Fruit fly (Drosophila melanogaster) whole organism, embryonic: ENCODE results near the gene Tctp.

Experiments
- Bdp1 ChIP-seq: fragments of 200-800 bp; sonication (Bioruptor generic); optimal IDR thresholded peaks from 3 replicates; lab custom pipeline; 2016; ENCODE audit warnings: missing biosample characterization, missing genetic modification characterization
- CG10147 ChIP-seq: fragments of 200-800 bp; sonication (Bioruptor generic); optimal IDR thresholded peaks from 2 replicates; lab custom pipeline; 2019; ENCODE audit warnings: missing biosample characterization, mild to moderate bottlenecking, missing genetic modification characterization, moderate library complexity
- CG11247 ChIP-seq: fragments of 200-800 bp; sonication (Bioruptor generic); IDR thresholded peaks from 2 replicates; pipeline ENCODE4 v1.3.6; 2022; ENCODE audit warnings: missing biosample characterization, missing genetic modification characterization
- CG12071 ChIP-seq: fragments of 200-800 bp; sonication (Bioruptor generic); optimal IDR thresholded peaks from 3 replicates; lab custom pipeline; 2018; ENCODE audit warnings: missing biosample characterization, mild to moderate bottlenecking, missing genetic modification characterization
- CG12744 ChIP-seq: fragments of 200-800 bp; sonication (Bioruptor generic); optimal IDR thresholded peaks from 2 replicates; lab custom pipeline; 2016; ENCODE audit warnings: missing biosample characterization, missing genetic modification characterization
- CG13287 ChIP-seq: fragments of 200-800 bp; sonication (Bioruptor generic); IDR thresholded peaks from 2 replicates; pipeline ENCODE4 v1.3.6; 2022; ENCODE audit warnings: missing biosample characterization, missing genetic modification characterization; ENCODE audit not compliant: partially characterized antibody
- CG13424 ChIP-seq: fragments of 200-800 bp; sonication (Bioruptor generic); optimal IDR thresholded peaks from 2 replicates; lab custom pipeline; 2019; ENCODE audit warnings: missing biosample characterization, mild to moderate bottlenecking, missing genetic modification characterization, moderate library complexity
- CG15073 ChIP-seq: fragments of 200-800 bp; sonication (Bioruptor generic); optimal IDR thresholded peaks from 2 replicates; lab custom pipeline; 2016; ENCODE audit warnings: missing biosample characterization, missing genetic modification characterization
- CG15269 ChIP-seq: fragments of 200-800 bp; sonication (Bioruptor generic); optimal IDR thresholded peaks from 2 replicates; lab custom pipeline; 2018; ENCODE audit warnings: missing biosample characterization, mild to moderate bottlenecking, missing genetic modification characterization, moderate library complexity
- CG15601 ChIP-seq: fragments of 200-800 bp; sonication (Bioruptor generic); optimal IDR thresholded peaks from 3 replicates; lab custom pipeline; 2019; ENCODE audit warnings: missing biosample characterization, mild to moderate bottlenecking, missing genetic modification characterization, moderate library complexity
- CG17361 ChIP-seq: fragments of 200-800 bp; sonication (Bioruptor generic); IDR thresholded peaks from 3 replicates; pipeline ENCODE4 v1.3.6; 2022; ENCODE audit warnings: missing biosample characterization, missing genetic modification characterization
- CG17829 ChIP-seq: fragments of 200-800 bp; optimal IDR thresholded peaks from 2 replicates; lab custom pipeline; 2019; ENCODE audit warnings: missing biosample characterization, mild to moderate bottlenecking, missing genetic modification characterization, moderate library complexity
- CG18764 ChIP-seq: fragments of 200-800 bp; sonication (Bioruptor generic); optimal IDR thresholded peaks from 3 replicates; lab custom pipeline; 2016; ENCODE audit warnings: missing biosample characterization, missing genetic modification characterization
- CG2712 ChIP-seq: fragments of 200-800 bp; optimal IDR thresholded peaks from 3 replicates; lab custom pipeline; 2019; ENCODE audit warnings: missing biosample characterization, mild to moderate bottlenecking, missing genetic modification characterization, moderate library complexity
- CG31388 ChIP-seq: fragments of 200-800 bp; sonication (Bioruptor generic); optimal IDR thresholded peaks from 2 replicates; lab custom pipeline; 2016; ENCODE audit warnings: missing biosample characterization, missing genetic modification characterization
- CG34224 ChIP-seq: fragments of 200-800 bp; sonication (Bioruptor generic); IDR thresholded peaks from 3 replicates; pipeline ENCODE4 v1.3.6; 2022; ENCODE audit warnings: missing biosample characterization, missing genetic modification characterization; ENCODE audit not compliant: partially characterized antibody
- CG34376 ChIP-seq: fragments of 200-800 bp; sonication (Bioruptor generic); optimal IDR thresholded peaks from 2 replicates; lab custom pipeline; 2018; ENCODE audit warnings: missing biosample characterization, mild to moderate bottlenecking, missing genetic modification characterization
- CG4707 ChIP-seq: fragments of 200-800 bp; sonication (Bioruptor generic); optimal IDR thresholded peaks from 2 replicates; lab custom pipeline; 2018; ENCODE audit warnings: missing biosample characterization, mild to moderate bottlenecking, missing genetic modification characterization, moderate library complexity
- CG7745 ChIP-seq: fragments of 200-800 bp; sonication (Bioruptor generic); optimal IDR thresholded peaks from 2 replicates; lab custom pipeline; 2018; ENCODE audit warnings: missing biosample characterization, mild to moderate bottlenecking, missing genetic modification characterization, moderate library complexity
- CG8281 ChIP-seq: fragments of 200-800 bp; sonication (Bioruptor generic); optimal IDR thresholded peaks from 2 replicates; lab custom pipeline; 2018; ENCODE audit warnings: missing biosample characterization, mild to moderate bottlenecking, missing genetic modification characterization, moderate library complexity
- CG9727 ChIP-seq: fragments of 200-800 bp; sonication (Bioruptor generic); optimal IDR thresholded peaks from 3 replicates; lab custom pipeline; 2017; ENCODE audit warnings: missing biosample characterization, mild to moderate bottlenecking, missing genetic modification characterization
- CkIIα-i1 ChIP-seq: fragments of 200-800 bp; sonication (Bioruptor generic); IDR thresholded peaks from 2 replicates; pipeline ENCODE4 v1.3.6; 2022; ENCODE audit warnings: missing biosample characterization, missing genetic modification characterization
- D19A ChIP-seq: fragments of 200-800 bp; optimal IDR thresholded peaks from 3 replicates; lab custom pipeline; 2019; ENCODE audit warnings: missing biosample characterization, mild to moderate bottlenecking, missing genetic modification characterization, moderate library complexity
- Dad ChIP-seq: fragments of 200-800 bp; sonication (Bioruptor generic); optimal IDR thresholded peaks from 3 replicates; lab custom pipeline; 2016; ENCODE audit warnings: missing biosample characterization, missing genetic modification characterization
- Dbx ChIP-seq: fragments of 200-800 bp; sonication (Bioruptor generic); IDR thresholded peaks from 3 replicates; pipeline ENCODE4 v1.3.6; 2022; ENCODE audit warnings: missing biosample characterization, missing genetic modification characterization
- Dref ChIP-seq: fragments of 200-800 bp; sonication (Bioruptor generic); IDR thresholded peaks from 2 replicates; pipeline ENCODE4 v1.3.6; 2022; ENCODE audit warnings: missing biosample characterization, missing genetic modification characterization
- Ets65A ChIP-seq: fragments of 200-800 bp; sonication (Bioruptor generic); peaks from one replicate; lab custom pipeline; 2016; ENCODE audit warnings: missing biosample characterization, missing genetic modification characterization
- Ets97D ChIP-seq: fragments of 200-800 bp; sonication (Bioruptor generic); optimal IDR thresholded peaks from 3 replicates; lab custom pipeline; 2016; ENCODE audit warnings: missing biosample characterization, missing genetic modification characterization
- Hr51 ChIP-seq, 2 experiments: fragments of 200-800 bp; sonication (Bioruptor generic); optimal IDR thresholded peaks; 2 replicates in 1 of 2; 3 replicates in 1 of 2; lab custom pipeline; 2016 to 2018; ENCODE audit warnings: missing biosample characterization in 2 of 2, missing genetic modification characterization in 2 of 2, mild to moderate bottlenecking in 1 of 2, moderate library complexity in 1 of 2
- Med ChIP-seq: fragments of 200-800 bp; sonication (Bioruptor generic); peaks from one replicate; lab custom pipeline; 2016; ENCODE audit warnings: missing biosample characterization, missing genetic modification characterization, mild to moderate bottlenecking, inconsistent platforms, moderate library complexity
- Ptx1 ChIP-seq: fragments of 200-800 bp; sonication (Bioruptor generic); IDR thresholded peaks from 2 replicates; pipeline ENCODE4 v1.3.6; 2022; ENCODE audit warnings: missing biosample characterization, missing genetic modification characterization
- Stat92E ChIP-seq, 3 experiments: fragments of >200 bp in 2 of 3; fragments of 200-800 bp in 1 of 3; sonication (Bioruptor generic) in 1 of 3; optimal IDR thresholded peaks; 2 replicates each; lab custom pipeline; 2017 to 2019; ENCODE audit warnings: missing biosample characterization in 3 of 3, missing genetic modification characterization in 3 of 3, mild to moderate bottlenecking in 1 of 3, moderate library complexity in 1 of 3
- ac ChIP-seq: fragments of 200-800 bp; sonication (Bioruptor generic); optimal IDR thresholded peaks from 3 replicates; lab custom pipeline; 2017; ENCODE audit warnings: missing biosample characterization, mild to moderate bottlenecking, missing genetic modification characterization
- bcd ChIP-seq: fragments of 200-800 bp; sonication (Bioruptor generic); optimal IDR thresholded peaks from 2 replicates; lab custom pipeline; 2017; ENCODE audit warnings: missing biosample characterization, mild to moderate bottlenecking, missing genetic modification characterization
- cas ChIP-seq: fragments of 200-800 bp; sonication (Bioruptor generic); IDR thresholded peaks from 2 replicates; pipeline ENCODE4 v1.3.6; 2022; ENCODE audit warnings: missing biosample characterization, missing genetic modification characterization
- chn ChIP-seq: fragments of 200-800 bp; sonication (Bioruptor generic); optimal IDR thresholded peaks from 2 replicates; lab custom pipeline; 2016; ENCODE audit warnings: missing biosample characterization, missing genetic modification characterization
- cwo ChIP-seq: fragments of 200-800 bp; sonication (Bioruptor generic); optimal IDR thresholded peaks from 3 replicates; lab custom pipeline; 2017; ENCODE audit warnings: missing biosample characterization, missing genetic modification characterization, mild to moderate bottlenecking, moderate library complexity, missing genetic modification reagents
- gcm2 ChIP-seq: fragments of 200-800 bp; sonication (Bioruptor generic); optimal IDR thresholded peaks from 2 replicates; lab custom pipeline; 2016; ENCODE audit warnings: missing biosample characterization, missing genetic modification characterization
- grau ChIP-seq: fragments of 200-800 bp; optimal IDR thresholded peaks from 3 replicates; lab custom pipeline; 2019; ENCODE audit warnings: missing biosample characterization, mild to moderate bottlenecking, missing genetic modification characterization, moderate library complexity
- gro ChIP-seq: fragments of 200-800 bp; sonication (Bioruptor generic); optimal IDR thresholded peaks from 2 replicates; lab custom pipeline; 2016; ENCODE audit warnings: missing biosample characterization, missing genetic modification characterization
- hb ChIP-seq: fragments of 200-800 bp; sonication (Bioruptor generic); IDR thresholded peaks from 3 replicates; pipeline ENCODE4 v1.3.6; 2022; ENCODE audit warnings: missing biosample characterization, missing genetic modification characterization; ENCODE audit not compliant: partially characterized antibody
- kni ChIP-seq: fragments of 200-800 bp; sonication (Bioruptor generic); optimal IDR thresholded peaks from 3 replicates; lab custom pipeline; 2017; ENCODE audit warnings: mild to moderate bottlenecking, missing biosample characterization, missing genetic modification reagents, missing genetic modification characterization
- nom ChIP-seq: fragments of 200-800 bp; sonication (Bioruptor generic); optimal IDR thresholded peaks from 2 replicates; lab custom pipeline; 2017; ENCODE audit warnings: missing biosample characterization, missing genetic modification characterization, mild to moderate bottlenecking, moderate library complexity, missing genetic modification reagents
- repo ChIP-seq: fragments of 200-800 bp; sonication (Bioruptor generic); optimal IDR thresholded peaks from 2 replicates; lab custom pipeline; 2016; ENCODE audit warnings: missing biosample characterization, missing genetic modification characterization
- rib ChIP-seq: fragments of 200-800 bp; sonication (Bioruptor generic); IDR thresholded peaks from 2 replicates; pipeline ENCODE4 v1.3.6; 2022; ENCODE audit warnings: missing biosample characterization, missing genetic modification characterization
- slou ChIP-seq: fragments of 200-800 bp; sonication (Bioruptor generic); optimal IDR thresholded peaks from 3 replicates; lab custom pipeline; 2016; ENCODE audit warnings: missing biosample characterization, missing genetic modification characterization
- sna ChIP-seq: fragments of 200-800 bp; sonication (Bioruptor generic); IDR thresholded peaks from 2 replicates; pipeline ENCODE4 v1.3.6; 2022; ENCODE audit warnings: missing biosample characterization, missing genetic modification characterization; ENCODE audit not compliant: partially characterized antibody
- zfh2 ChIP-seq: fragments of 200-800 bp; sonication (Bioruptor generic); optimal IDR thresholded peaks from 2 replicates; lab custom pipeline; 2016; ENCODE audit warnings: missing biosample characterization, missing genetic modification characterization

Gene Tctp

dm6 chr3R:11200042-11200884 lies 9.8 kb upstream of the Tctp start (continued):
- peak; percentile 63 for TF ChIP-seq CG34376 (GFP tag; lab: Kevin White, UChicago)
- no peak for TF ChIP-seq CkIIα-i1 (GFP tag; lab: Robert Waterston, UW)
- no peak for TF ChIP-seq sna (GFP tag; lab: Robert Waterston, UW)
- TF ChIP-seq zfh2 (GFP tag; lab: Kevin White, UChicago), result no peak
- no peak for TF ChIP-seq Ptx1 (GFP tag; lab: Robert Waterston, UW)
- no peak for TF ChIP-seq Hr51 (GFP tag; optimal IDR thresholded peaks at IDR 0.05; lab: Kevin White, UChicago)
- TF ChIP-seq CG12071 (GFP tag; lab: Kevin White, UChicago), result peak; percentile 2
- TF ChIP-seq CG13424 (tag; lab: Kevin White, UChicago), result no peak
- no peak for TF ChIP-seq gcm2 (GFP tag; lab: Kevin White, UChicago)
- TF ChIP-seq CG34224 (GFP tag; lab: Robert Waterston, UW), result no peak
- peak; percentile 57 for TF ChIP-seq Med (GFP tag; lab: Kevin White, UChicago)
- no peak for TF ChIP-seq ac (GFP tag; lab: Kevin White, UChicago)
- no peak for TF ChIP-seq Bdp1 (GFP tag; lab: Kevin White, UChicago)
- no peak for TF ChIP-seq CG18764 (GFP tag; lab: Kevin White, UChicago)
- no peak for TF ChIP-seq CG12744 (GFP tag; lab: Kevin White, UChicago)
- TF ChIP-seq D19A, result no peak
- 0 out of 3 replicates have a peak, but pooled peaks have one; percentile 46 for TF ChIP-seq CG17361
- TF ChIP-seq CG10147 (GFP tag; lab: Kevin White, UChicago), result no peak
- TF ChIP-seq CG31388 (GFP tag; lab: Kevin White, UChicago), result no peak
- TF ChIP-seq CG7745 (tag; lab: Kevin White, UChicago), result no peak
- TF ChIP-seq nom (GFP tag; lab: Kevin White, UChicago), result peak; percentile 1
- TF ChIP-seq CG11247 (GFP tag; lab: Robert Waterston, UW), result 0 out of 2 replicates have a peak, but pooled peaks have one; percentile 23
- TF ChIP-seq gro, result no peak
- no peak for TF ChIP-seq hb (GFP tag; lab: Robert Waterston, UW)
- TF ChIP-seq CG15601 (tag; lab: Kevin White, UChicago), result no peak
- TF ChIP-seq Ets65A, result peak; percentile 25
- TF ChIP-seq CG15269 (tag; lab: Kevin White, UChicago), result no peak
- TF ChIP-seq Dad, result no peak
- TF ChIP-seq CG4707 (GFP tag; lab: Kevin White, UChicago), result no peak
- TF ChIP-seq Stat92E (GFP tag; optimal IDR thresholded peaks at IDR 0.05; lab: Kevin White, UChicago), result no peak
- TF ChIP-seq CG17829, result peak; percentile 14
- TF ChIP-seq kni (GFP tag; lab: Kevin White, UChicago), result no peak
- TF ChIP-seq rib (GFP tag; lab: Robert Waterston, UW), result no peak

dm6 chr3R:11200885-11201421 lies 9.1 kb upstream of the Tctp start:
- TF ChIP-seq CG8281 (tag; lab: Kevin White, UChicago), result peak; percentile 2
- peak; percentile 5 for TF ChIP-seq slou
- TF ChIP-seq chn (GFP tag; lab: Kevin White, UChicago), result no peak
- no peak for TF ChIP-seq CG15073 (GFP tag; lab: Kevin White, UChicago)
- TF ChIP-seq CkIIα-i1 (GFP tag; lab: Robert Waterston, UW), result no peak
- TF ChIP-seq grau (tag; lab: Kevin White, UChicago), result peak; percentile 79
- TF ChIP-seq Ets97D, result no peak
- no peak for TF ChIP-seq Dref (GFP tag; lab: Robert Waterston, UW)
- TF ChIP-seq bcd, result peak; percentile 58
- TF ChIP-seq CG31388 (GFP tag; lab: Kevin White, UChicago), result no peak
- TF ChIP-seq repo, result no peak
- TF ChIP-seq CG9727 (GFP tag; lab: Kevin White, UChicago), result peak; percentile 60
- TF ChIP-seq CG13287 (GFP tag; lab: Robert Waterston, UW), result no peak
- TF ChIP-seq cwo (GFP tag; lab: Kevin White, UChicago), result peak; percentile 75
- no peak for TF ChIP-seq cas (GFP tag; lab: Robert Waterston, UW)
- peak; percentile 35; the same call in 1 of the 3 replicates for TF ChIP-seq Dbx (GFP tag; lab: Robert Waterston, UW)
- peak; percentile 51 for TF ChIP-seq CG2712
